Fruit fly (Drosophila melanogaster): Measurements from ENCODE around the gene CG14355.

CG14355 gene

dm6 chr3R:14103022-14103421, 48.7 kb downstream of the CG14355 start, which contains the start of gene PK1-R:
Gene PK1-R (minus strand): TSS chr3R:14103122.
- TF ChIP-seq CG11617 (GFP tag; optimal IDR thresholded peaks at IDR 0.05) (no peak), CG12768 (GFP tag; optimal IDR thresholded peaks at IDR 0.05) (no peak), bab1 (GFP tag; optimal IDR thresholded peaks at IDR 0.05) (no peak), cnc (optimal IDR thresholded peaks at IDR 0.05) (no peak), kay (GFP tag; ENCODE audit: borderline replicate concordance) (no peak), Mnt (GFP tag; optimal IDR thresholded peaks at IDR 0.05) (no peak), CG7101 (tag; optimal IDR thresholded peaks at IDR 0.05) (no peak)

- no peak for TF ChIP-seq Hr96 (GFP tag; optimal IDR thresholded peaks at IDR 0.05)
- no peak for TF ChIP-seq Crg-1 (GFP tag; optimal IDR thresholded peaks at IDR 0.05)
- TF ChIP-seq pad (GFP tag; optimal IDR thresholded peaks at IDR 0.05), result no peak
- no peak for TF ChIP-seq CG33017 (tag; optimal IDR thresholded peaks at IDR 0.05)
- no peak for TF ChIP-seq tj (GFP tag; optimal IDR thresholded peaks at IDR 0.05)
- no peak for TF ChIP-seq CG1620 (GFP tag; optimal IDR thresholded peaks at IDR 0.05)
- no peak for TF ChIP-seq cnc (optimal IDR thresholded peaks at IDR 0.05)
- no peak for TF ChIP-seq CG11617 (GFP tag; optimal IDR thresholded peaks at IDR 0.05)
- TF ChIP-seq ovo (GFP tag; optimal IDR thresholded peaks at IDR 0.05), result no peak
- no peak for TF ChIP-seq Clk (GFP tag; optimal IDR thresholded peaks at IDR 0.05)
- TF ChIP-seq cic (GFP tag; optimal IDR thresholded peaks at IDR 0.05), result no peak
- no peak for TF ChIP-seq toe (GFP tag; optimal IDR thresholded peaks at IDR 0.05)
Measured at dm6 chr3R:14100962-14101361, 50.8 kb downstream of the CG14355 start.

DNA sequence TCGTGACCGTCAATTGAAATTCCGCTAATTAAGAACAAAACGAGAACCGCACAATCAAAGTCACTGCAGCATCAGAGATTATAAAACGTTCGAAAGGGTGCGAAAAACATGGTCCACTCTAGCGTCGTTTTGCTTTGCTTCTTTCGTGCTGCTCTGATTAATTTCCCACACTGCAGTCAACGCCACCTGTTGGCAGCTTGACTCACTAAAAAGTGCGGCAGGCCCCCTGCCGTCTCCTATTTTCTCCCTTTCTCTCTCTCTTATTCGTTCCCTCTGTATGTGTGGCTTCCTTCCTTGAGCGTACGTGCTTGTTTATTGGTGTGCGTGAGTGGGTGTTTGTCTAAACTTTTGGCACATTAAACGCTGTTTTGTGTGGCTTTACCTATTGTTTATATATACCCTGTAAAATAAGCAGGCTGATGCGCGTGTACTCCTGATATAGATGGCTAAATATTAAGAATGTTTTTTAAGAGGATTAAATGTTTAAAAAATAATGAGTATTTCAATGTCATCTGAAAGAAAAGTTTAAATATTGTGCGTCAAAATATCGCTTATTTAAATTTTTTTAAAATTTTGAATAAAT, 53.1 kb downstream of the CG14355 start:
- TF ChIP-seq toe (GFP tag; optimal IDR thresholded peaks at IDR 0.05) (peak; percentile 10), pad (GFP tag; optimal IDR thresholded peaks at IDR 0.05) (no peak), CG7101 (tag; optimal IDR thresholded peaks at IDR 0.05) (no peak)

Measured in whole organism, adult.